Worm (Caenorhabditis elegans) whole organism, L1 larva: Measurements from ENCODE around the gene T03E6.9.

ENCODE experiments used
- aha-1 ChIP-seq: fragments of 150-350 bp; optimal IDR thresholded peaks from 2 replicates; lab custom pipeline; 2014; ENCODE audit warnings: missing biosample characterization, missing genetic modification characterization
- ama-1 ChIP-seq: fragments of 150-350 bp; optimal IDR thresholded peaks from 2 replicates; lab custom pipeline; 2014
- blmp-1 ChIP-seq: fragments of 150-350 bp; optimal IDR thresholded peaks from 2 replicates; lab custom pipeline; 2014; ENCODE audit warnings: missing biosample characterization, missing genetic modification characterization
- ceh-63 ChIP-seq: fragments of 200-800 bp; sonication (Bioruptor generic); optimal IDR thresholded peaks from 2 replicates; lab custom pipeline; 2018; ENCODE audit warnings: mild to moderate bottlenecking, missing genetic modification characterization, missing compliant biosample characterization
- ceh-88 ChIP-seq: fragments of 200-800 bp; sonication (Bioruptor generic); IDR thresholded peaks from 2 replicates; pipeline ENCODE4 v1.3.6; 2022; ENCODE audit warnings: missing genetic modification characterization, missing compliant biosample characterization
- dpl-1 ChIP-seq, 3 experiments: fragments of 150-350 bp in 2 of 3; sonication (generic microtip) in 1 of 3; optimal IDR thresholded peaks; 2 replicates each; lab custom pipeline; 2014 to 2017; ENCODE audit warnings: missing biosample characterization in 3 of 3, missing genetic modification characterization in 3 of 3, missing genetic modification reagents in 3 of 3
- dsc-1 ChIP-seq: sonication (generic microtip); optimal IDR thresholded peaks from 2 replicates; lab custom pipeline; 2016; ENCODE audit warnings: mild to moderate bottlenecking, missing genetic modification characterization, missing compliant biosample characterization
- efl-1 ChIP-seq, 4 experiments: fragments of 150-350 bp; optimal IDR thresholded peaks in 3 of 4; peaks in 1 of 4; 1 replicate in 1 of 4; 2 replicates in 3 of 4; lab custom pipeline; 2014; ENCODE audit warnings: missing biosample characterization in 2 of 4, missing genetic modification characterization in 2 of 4, missing genetic modification reagents in 2 of 4
- egl-13 ChIP-seq: sonication (generic microtip); optimal IDR thresholded peaks from 2 replicates; lab custom pipeline; 2016; ENCODE audit warnings: missing genotype, missing genetic modification reagents, missing genetic modification characterization, missing compliant biosample characterization
- ets-5 ChIP-seq: fragments of 200-800 bp; sonication (Bioruptor generic); IDR thresholded peaks from 2 replicates; pipeline ENCODE4 v1.3.6; 2022; ENCODE audit warnings: missing genetic modification characterization, missing compliant biosample characterization
- fkh-4 ChIP-seq: sonication (generic microtip); optimal IDR thresholded peaks from 2 replicates; lab custom pipeline; 2016; ENCODE audit warnings: missing compliant biosample characterization, missing genetic modification characterization, borderline replicate concordance
- fkh-8 ChIP-seq: sonication (generic microtip); optimal IDR thresholded peaks from 2 replicates; lab custom pipeline; 2016; ENCODE audit warnings: mild to moderate bottlenecking, missing genetic modification characterization, missing compliant biosample characterization
- fos-1 ChIP-seq: fragments of 150-350 bp; optimal IDR thresholded peaks from 2 replicates; lab custom pipeline; 2014; ENCODE audit warnings: missing biosample characterization, missing genetic modification characterization
- grh-1 ChIP-seq: fragments of 200-800 bp; sonication (Bioruptor generic); IDR thresholded peaks from 2 replicates; pipeline ENCODE4 v1.3.6; 2022; ENCODE audit warnings: missing genetic modification reagents, missing genetic modification characterization, missing compliant biosample characterization
- hlh-17 ChIP-seq: fragments of 200-800 bp; sonication (Bioruptor generic); optimal IDR thresholded peaks from 2 replicates; lab custom pipeline; 2018; ENCODE audit warnings: missing genetic modification characterization, mild to moderate bottlenecking, missing compliant biosample characterization, moderate library complexity, borderline replicate concordance
- hlh-4 ChIP-seq: sonication (generic microtip); optimal IDR thresholded peaks from 2 replicates; lab custom pipeline; 2016; ENCODE audit warnings: mild to moderate bottlenecking, missing genetic modification characterization, missing compliant biosample characterization
- irx-1 ChIP-seq: sonication (generic microtip); optimal IDR thresholded peaks from 2 replicates; lab custom pipeline; 2016; ENCODE audit warnings: missing genetic modification characterization, missing compliant biosample characterization
- jun-1 ChIP-seq: fragments of 150-350 bp; optimal IDR thresholded peaks from 2 replicates; lab custom pipeline; 2014; ENCODE audit warnings: missing biosample characterization, missing genetic modification reagents, missing genetic modification characterization
- lin-13 ChIP-seq: fragments of 150-350 bp; optimal IDR thresholded peaks from 2 replicates; lab custom pipeline; 2014; ENCODE audit warnings: missing biosample characterization, missing genetic modification reagents, missing genetic modification characterization
- lin-35 ChIP-seq, 2 experiments: fragments of 150-350 bp; optimal IDR thresholded peaks; 2 replicates each; lab custom pipeline; 2014; ENCODE audit warnings: missing biosample characterization in 2 of 2, missing genetic modification characterization in 2 of 2, missing genetic modification reagents in 2 of 2
- lin-39 ChIP-seq: fragments of 150-350 bp; optimal IDR thresholded peaks from 2 replicates; lab custom pipeline; 2014; ENCODE audit warnings: missing biosample characterization, missing genetic modification reagents, missing genetic modification characterization
- lir-3 ChIP-seq: sonication (generic microtip); optimal IDR thresholded peaks from 2 replicates; lab custom pipeline; 2016; ENCODE audit warnings: mild to moderate bottlenecking, missing genetic modification characterization, moderate library complexity, missing compliant biosample characterization; ENCODE audit not compliant: poor library complexity
- lsy-2 ChIP-seq, 2 experiments: fragments of 150-350 bp; optimal IDR thresholded peaks; 2 replicates each; lab custom pipeline; 2014; ENCODE audit warnings: missing biosample characterization in 2 of 2, missing genetic modification characterization in 2 of 2
- mdl-1 ChIP-seq, 2 experiments: fragments of 150-350 bp; optimal IDR thresholded peaks; 2 replicates each; lab custom pipeline; 2014 to 2017; ENCODE audit warnings: missing biosample characterization in 2 of 2, missing genetic modification characterization in 2 of 2, inconsistent platforms in 1 of 2
- nhr-11 ChIP-seq: fragments of 150-350 bp; optimal IDR thresholded peaks from 2 replicates; lab custom pipeline; 2014; ENCODE audit warnings: missing biosample characterization, missing genetic modification characterization
- nhr-19 ChIP-seq: fragments of 200-800 bp; sonication (Bioruptor generic); conservative IDR thresholded peaks from 2 replicates; pipeline ENCODE4 v1.3.6; 2022; ENCODE audit warnings: missing genetic modification characterization, missing compliant biosample characterization
- nhr-20 ChIP-seq: sonication (generic microtip); optimal IDR thresholded peaks from 2 replicates; lab custom pipeline; 2016; ENCODE audit warnings: mild to moderate bottlenecking, missing genetic modification characterization, missing compliant biosample characterization
- nhr-237 ChIP-seq: fragments of 150-350 bp; optimal IDR thresholded peaks from 2 replicates; lab custom pipeline; 2014; ENCODE audit warnings: missing biosample characterization, missing genetic modification characterization
- nhr-71 ChIP-seq: sonication (generic microtip); optimal IDR thresholded peaks from 2 replicates; lab custom pipeline; 2016; ENCODE audit warnings: mild to moderate bottlenecking, missing genetic modification characterization, moderate library complexity, missing compliant biosample characterization
- nhr-76 ChIP-seq: sonication (generic microtip); optimal IDR thresholded peaks from 2 replicates; lab custom pipeline; 2017; ENCODE audit warnings: missing biosample characterization, missing genetic modification characterization
- nhr-77 ChIP-seq: fragments of 150-350 bp; optimal IDR thresholded peaks from 2 replicates; lab custom pipeline; 2014; ENCODE audit warnings: missing biosample characterization, missing genetic modification characterization
- nhr-84 ChIP-seq: sonication (generic microtip); optimal IDR thresholded peaks from 2 replicates; lab custom pipeline; 2017; ENCODE audit warnings: missing biosample characterization, missing genetic modification characterization
- nhr-85 ChIP-seq: sonication (generic microtip); peaks from one replicate; lab custom pipeline; 2016; ENCODE audit warnings: missing genetic modification characterization, inconsistent platforms, missing compliant biosample characterization
- pqm-1 ChIP-seq: sonication (generic microtip); optimal IDR thresholded peaks from 3 replicates; lab custom pipeline; 2017; ENCODE audit warnings: missing biosample characterization, missing genetic modification characterization
- skn-1 ChIP-seq: fragments of 150-350 bp; optimal IDR thresholded peaks from 2 replicates; lab custom pipeline; 2014; ENCODE audit warnings: missing biosample characterization, missing genetic modification characterization
- snu-23 ChIP-seq: sonication (generic microtip); optimal IDR thresholded peaks from 2 replicates; lab custom pipeline; 2016; ENCODE audit warnings: missing genetic modification characterization, missing compliant biosample characterization
- sptf-1 ChIP-seq: fragments of 150-350 bp; optimal IDR thresholded peaks from 2 replicates; lab custom pipeline; 2014; ENCODE audit warnings: missing biosample characterization, missing genetic modification characterization
- sup-37 ChIP-seq: fragments of 200-800 bp; sonication (Bioruptor generic); optimal IDR thresholded peaks from 2 replicates; lab custom pipeline; 2018; ENCODE audit warnings: mild to moderate bottlenecking, missing genetic modification characterization, missing compliant biosample characterization
- tbx-2 ChIP-seq: sonication (generic microtip); optimal IDR thresholded peaks from 2 replicates; lab custom pipeline; 2016; ENCODE audit warnings: missing genetic modification characterization, missing compliant biosample characterization
- unc-30 ChIP-seq: sonication (generic microtip); optimal IDR thresholded peaks from 2 replicates; lab custom pipeline; 2017; ENCODE audit warnings: missing biosample characterization, missing genetic modification characterization
- unc-86 ChIP-seq: sonication (generic microtip); optimal IDR thresholded peaks from 2 replicates; lab custom pipeline; 2016; ENCODE audit warnings: missing genetic modification characterization, missing compliant biosample characterization
- unc-98 ChIP-seq: fragments of 200-800 bp; sonication (Bioruptor generic); IDR thresholded peaks from 2 replicates; pipeline ENCODE4 v1.3.6; 2022; ENCODE audit warnings: missing genetic modification characterization, missing compliant biosample characterization
- zag-1 ChIP-seq: fragments of 150-350 bp; optimal IDR thresholded peaks from 2 replicates; lab custom pipeline; 2014; ENCODE audit warnings: missing biosample characterization, missing genetic modification characterization
- ztf-11 ChIP-seq, 2 experiments: sonication (generic microtip); optimal IDR thresholded peaks; 2 replicates each; lab custom pipeline; 2016 to 2017; ENCODE audit warnings: missing genetic modification characterization in 2 of 2, missing biosample characterization in 1 of 2, missing compliant biosample characterization in 1 of 2
- ztf-4 ChIP-seq: fragments of 150-350 bp; optimal IDR thresholded peaks from 2 replicates; lab custom pipeline; 2014; ENCODE audit warnings: missing biosample characterization, missing genetic modification characterization

The T03E6.9 gene

DNA sequence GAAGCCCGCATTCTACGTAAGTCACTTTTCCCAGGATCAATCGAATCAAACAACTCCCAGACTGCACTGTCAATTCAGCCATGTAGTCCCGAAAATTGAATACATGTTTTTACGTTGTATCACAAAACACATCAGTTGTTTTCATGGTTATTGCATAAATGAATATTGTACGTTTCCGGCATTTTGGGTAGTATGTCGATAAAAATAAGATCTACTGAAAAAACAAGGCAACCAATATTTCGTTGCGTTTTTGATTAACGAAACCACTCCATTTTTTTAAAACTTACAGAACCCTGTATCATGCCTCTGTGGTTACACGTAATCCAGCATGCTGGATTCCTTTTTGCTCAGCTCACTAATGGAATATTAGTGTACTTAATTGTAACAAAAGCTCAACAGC lies 27.4 kb downstream of the T03E6.9 start, which contains the start of gene str-149:
Gene str-149, plus strand, starts transcription at position 301 of the 400 bp plus-strand sequence.
- no peak for TF ChIP-seq hlh-4 (tag; lab: Kevin White, UChicago)
- TF ChIP-seq efl-1 (optimal IDR thresholded peaks at IDR 0.05; lab: Kevin White, UChicago) = no peak
- TF ChIP-seq efl-1 (GFP tag; optimal IDR thresholded peaks at IDR 0.05 in 1 of 2; lab: Kevin White, UChicago) = peak in 1 of 2 experiments; percentile 53
- no peak for TF ChIP-seq nhr-77
- no peak for TF ChIP-seq tbx-2 (tag; lab: Kevin White, UChicago)

DNA sequence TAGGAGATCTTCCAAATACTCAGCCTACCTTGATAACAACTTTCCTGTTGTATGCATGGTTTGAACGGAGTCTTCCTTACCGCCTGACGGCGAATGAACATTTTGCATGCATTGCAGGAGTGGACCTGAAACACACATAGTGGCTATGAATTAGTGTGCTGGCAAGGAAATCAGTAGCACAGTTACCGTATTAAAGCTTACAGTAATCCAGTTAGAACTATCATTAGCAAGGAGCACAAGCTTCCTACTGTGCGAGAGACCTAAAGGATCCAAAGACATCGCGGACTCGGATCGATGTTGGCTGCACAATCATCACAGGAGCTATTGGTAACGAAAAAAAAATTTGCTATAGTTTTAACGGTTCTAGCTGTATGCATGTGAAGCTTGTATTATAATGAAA lies 29.8 kb downstream of the T03E6.9 start, which contains the start of gene nhr-233:
Gene nhr-233, minus strand, starts transcription at position 101 of the 400 bp plus-strand sequence.
- TF ChIP-seq sup-37 (GFP tag; lab: Kevin White, UChicago) (no peak), efl-1 (optimal IDR thresholded peaks at IDR 0.05; lab: Kevin White, UChicago) (no peak), efl-1 (GFP tag; optimal IDR thresholded peaks at IDR 0.05 in 1 of 2; lab: Kevin White, UChicago) (no peak)

DNA sequence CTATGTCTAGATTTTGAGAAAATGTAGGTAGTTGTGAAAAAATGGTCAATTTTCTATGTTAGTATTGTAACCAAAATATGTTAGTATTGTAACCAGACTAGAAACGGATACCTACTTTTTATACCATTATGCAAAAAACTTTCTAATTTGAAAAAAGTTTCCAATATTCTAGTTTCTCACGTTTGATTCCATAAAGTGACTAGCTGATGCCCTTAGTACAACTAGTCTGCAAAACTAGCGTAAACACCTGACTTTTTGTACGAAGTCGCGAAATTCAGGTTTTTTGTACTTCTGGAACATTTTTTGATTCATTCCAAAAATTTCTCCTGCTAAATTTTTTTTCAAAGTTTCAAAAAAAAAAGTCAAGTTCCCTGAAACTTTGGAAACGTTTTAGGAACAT lies 32.5 kb downstream of the T03E6.9 start:
- TF ChIP-seq nhr-237 (no peak), pqm-1 (tag; lab: Kevin White, UChicago) (no peak), zag-1 (tag; lab: Kevin White, UChicago) (no peak), lin-39 (tag; lab: Kevin White, UChicago) (no peak), nhr-77 (no peak), dsc-1 (tag; lab: Kevin White, UChicago) (no peak), nhr-76 (tag; lab: Kevin White, UChicago) (no peak), fkh-8 (no peak), ceh-63 (GFP tag; lab: Kevin White, UChicago) (no peak), sptf-1 (tag; lab: Kevin White, UChicago) (no peak), lin-13 (GFP tag; lab: Kevin White, UChicago) (no peak), unc-30 (no peak), fkh-4 (tag; lab: Kevin White, UChicago) (no peak), jun-1 (no peak), hlh-17 (GFP tag; lab: Kevin White, UChicago) (no peak), ztf-4 (tag; lab: Kevin White, UChicago) (no peak), blmp-1 (tag; lab: Kevin White, UChicago) (no peak)

DNA sequence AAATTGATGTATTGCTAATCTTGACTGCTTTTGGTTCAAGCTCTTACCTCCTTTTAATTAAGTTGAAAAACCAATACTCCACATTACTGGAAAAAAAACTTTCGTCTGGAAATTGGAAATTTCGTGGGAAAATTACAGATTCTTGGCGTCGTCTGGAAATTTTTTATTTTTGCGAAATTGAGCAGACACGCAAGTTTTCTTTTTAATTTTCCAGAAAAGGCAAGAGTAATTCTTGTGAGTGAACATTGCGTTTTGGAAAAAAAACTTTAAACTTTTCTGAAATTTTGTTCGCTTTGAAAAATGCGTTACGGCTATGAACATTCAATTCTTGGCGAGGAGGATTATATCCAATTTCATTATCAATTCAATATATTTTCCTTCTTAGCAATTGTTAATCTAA lies 34.9 kb downstream of the T03E6.9 start, which contains the start of gene sru-45:
Gene sru-45, plus strand, starts transcription at position 301 of the 400 bp plus-strand sequence.
- TF ChIP-seq ceh-88 (GFP tag; lab: Robert Waterston, UW) = no peak
- TF ChIP-seq egl-13 (tag; lab: Kevin White, UChicago) = no peak
- TF ChIP-seq nhr-19 (GFP tag; lab: Robert Waterston, UW) = no peak
- TF ChIP-seq fos-1 (tag; lab: Kevin White, UChicago) = no peak
- no peak for TF ChIP-seq dpl-1 (GFP tag; optimal IDR thresholded peaks at IDR 0.05; lab: Kevin White, UChicago)
- TF ChIP-seq nhr-20 (tag; lab: Kevin White, UChicago) = no peak
- TF ChIP-seq fkh-8 = no peak
- TF ChIP-seq nhr-84 = no peak
- TF ChIP-seq ets-5 (GFP tag; lab: Robert Waterston, UW) = no peak
- no peak for TF ChIP-seq nhr-76 (tag; lab: Kevin White, UChicago)
- no peak for TF ChIP-seq efl-1 (optimal IDR thresholded peaks at IDR 0.05; lab: Kevin White, UChicago)
- no peak for TF ChIP-seq efl-1 (GFP tag; optimal IDR thresholded peaks at IDR 0.05 in 1 of 2; lab: Kevin White, UChicago)
- TF ChIP-seq skn-1 (tag; lab: Kevin White, UChicago) = no peak
- no peak for TF ChIP-seq nhr-85 (tag; lab: Kevin White, UChicago)
- TF ChIP-seq nhr-77 = no peak
- TF ChIP-seq nhr-11 (tag; lab: Kevin White, UChicago) = no peak
- no peak for TF ChIP-seq ama-1 (lab: Kevin White, UChicago)
- no peak for TF ChIP-seq nhr-71 (tag; lab: Kevin White, UChicago)
- no peak for TF ChIP-seq unc-86 (tag; lab: Kevin White, UChicago)

DNA sequence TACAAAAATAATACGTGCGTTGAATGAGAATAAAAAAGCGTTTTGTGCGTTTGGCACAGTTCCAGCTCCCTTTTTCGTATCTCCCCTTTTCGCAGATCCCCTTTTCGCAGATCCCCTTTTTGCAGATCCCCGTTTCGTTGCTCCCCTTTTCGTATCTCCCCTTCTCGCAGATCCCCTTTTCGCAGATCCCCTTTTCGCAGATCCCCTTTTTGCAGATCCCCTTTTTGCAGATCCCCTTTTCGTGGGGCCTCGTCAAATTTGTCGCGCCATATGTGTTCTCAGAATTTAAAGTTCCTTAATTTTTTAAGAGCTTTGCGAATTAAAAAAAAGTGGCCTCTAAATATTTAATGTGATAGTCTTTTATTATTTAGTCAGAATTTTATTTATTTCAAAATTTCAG lies 47.6 kb downstream of the T03E6.9 start, which contains the start of gene Y32B12B.4:
Gene Y32B12B.4, plus strand, starts transcription at position 399 of the 400 bp plus-strand sequence.
- TF ChIP-seq aha-1 (tag; lab: Kevin White, UChicago) (no peak), lir-3 (tag; lab: Kevin White, UChicago) (no peak), nhr-84 (no peak), hlh-4 (tag; lab: Kevin White, UChicago) (no peak), ztf-11 (tag; optimal IDR thresholded peaks at IDR 0.05; lab: Kevin White, UChicago) (peak in 1 of 2 experiments; percentile 26), blmp-1 (tag; lab: Kevin White, UChicago) (no peak), pqm-1 (tag; lab: Kevin White, UChicago) (no peak), lsy-2 (tag; optimal IDR thresholded peaks at IDR 0.05; lab: Kevin White, UChicago) (no peak), hlh-17 (GFP tag; lab: Kevin White, UChicago) (no peak), ceh-63 (GFP tag; lab: Kevin White, UChicago) (no peak), lin-35 (GFP tag; optimal IDR thresholded peaks at IDR 0.05; lab: Kevin White, UChicago) (no peak), irx-1 (tag; lab: Kevin White, UChicago) (no peak), mdl-1 (tag; optimal IDR thresholded peaks at IDR 0.05; lab: Kevin White, UChicago) (no peak), unc-98 (peak; percentile 72), snu-23 (GFP tag; lab: Kevin White, UChicago) (no peak), grh-1 (GFP tag; lab: Robert Waterston, UW) (no peak), unc-86 (tag; lab: Kevin White, UChicago) (no peak)
